Worm (Caenorhabditis elegans) whole organism, young adult: ENCODE results near the gene F07H5.7.

Experiments used
- T26A5.8 ChIP-seq: sonication (generic microtip); optimal IDR thresholded peaks from 2 replicates; lab custom pipeline; 2016; ENCODE audit warnings: missing genetic modification characterization, missing compliant biosample characterization
- ccch-3 ChIP-seq: fragments of 200-800 bp; sonication (Bioruptor generic); optimal IDR thresholded peaks from 2 replicates; lab custom pipeline; 2018; ENCODE audit warnings: mild to moderate bottlenecking, missing genetic modification characterization, missing compliant biosample characterization
- ets-4 ChIP-seq: fragments of 200-800 bp; sonication (Bioruptor generic); optimal IDR thresholded peaks from 2 replicates; lab custom pipeline; 2018; ENCODE audit warnings: mild to moderate bottlenecking, missing genetic modification characterization, missing compliant biosample characterization
- hmg-1.2 ChIP-seq: fragments of 200-800 bp; sonication (Bioruptor generic); IDR thresholded peaks from 2 replicates; pipeline ENCODE4 v1.3.6; 2022; ENCODE audit warnings: missing genetic modification reagents, missing genetic modification characterization, missing compliant biosample characterization
- lin-35 ChIP-seq, 3 experiments: fragments of 150-350 bp in 2 of 3; sonication (generic microtip) in 1 of 3; optimal IDR thresholded peaks; 2 replicates each; lab custom pipeline; 2014 to 2018; ENCODE audit warnings: missing biosample characterization in 3 of 3, missing genetic modification characterization in 3 of 3, missing genetic modification reagents in 3 of 3
- nhr-80 ChIP-seq: sonication (generic microtip); optimal IDR thresholded peaks from 2 replicates; lab custom pipeline; 2016; ENCODE audit warnings: missing genetic modification characterization, missing compliant biosample characterization
- nhr-90 ChIP-seq: sonication (generic microtip); optimal IDR thresholded peaks from 2 replicates; lab custom pipeline; 2016; ENCODE audit warnings: missing genotype, mild to moderate bottlenecking, missing genetic modification characterization, missing compliant biosample characterization
- ztf-22 ChIP-seq: fragments of 200-800 bp; sonication (Bioruptor generic); optimal IDR thresholded peaks from 2 replicates; lab custom pipeline; 2018; ENCODE audit warnings: mild to moderate bottlenecking, missing genetic modification characterization, moderate library complexity, missing compliant biosample characterization

- TF ChIP-seq nhr-90 (tag; lab: Kevin White, UChicago), result no peak
- TF ChIP-seq ccch-3 (GFP tag; lab: Kevin White, UChicago), result no peak
- no peak for TF ChIP-seq T26A5.8 (tag; lab: Kevin White, UChicago)
- no peak for TF ChIP-seq ets-4 (GFP tag; lab: Kevin White, UChicago)
- no peak for TF ChIP-seq ztf-22 (GFP tag; lab: Kevin White, UChicago)
- TF ChIP-seq lin-35 (GFP tag; optimal IDR thresholded peaks at IDR 0.05; lab: Kevin White, UChicago), result no peak
- no peak for TF ChIP-seq nhr-80 (tag; lab: Kevin White, UChicago)
- TF ChIP-seq hmg-1.2 (GFP tag; lab: Robert Waterston, UW), result no peak
Measured at ce11 chrII:8800830-8801229, 6.9 kb upstream of the F07H5.7 start, which contains the start of gene appg-2.
